Fruit fly (Drosophila melanogaster): ENCODE results near the gene Cpr30F.

DNA sequence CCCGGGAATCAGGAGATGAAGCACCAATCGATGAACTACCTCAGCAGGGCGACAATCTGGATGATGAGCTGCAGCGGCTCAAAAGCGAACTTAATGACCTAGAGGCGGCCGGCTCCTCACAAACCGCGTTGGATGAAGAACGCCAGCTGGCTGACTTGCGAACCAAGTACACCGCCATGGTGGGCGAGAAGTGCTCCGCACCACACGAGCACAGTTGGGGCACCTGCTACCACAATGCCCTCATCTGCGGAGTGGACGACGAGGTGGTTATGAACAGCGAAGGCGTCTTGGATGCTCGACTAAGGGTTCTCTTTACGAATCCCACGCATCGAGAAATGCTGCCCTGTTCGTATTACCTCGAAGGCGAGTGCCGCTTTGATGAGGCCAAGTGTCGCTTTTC lies 21.7 kb upstream of the Cpr30F start:
- TF ChIP-seq dl (GFP tag; optimal IDR thresholded peaks at IDR 0.05; ENCODE audit: insufficient read depth in 1 of 2, partially characterized antibody in 2 of 2) (no peak), usp (GFP tag; optimal IDR thresholded peaks at IDR 0.05) (no peak), N (GFP tag; optimal IDR thresholded peaks at IDR 0.05) (no peak), OdsH (GFP tag; optimal IDR thresholded peaks at IDR 0.05) (no peak), Sp1 (GFP tag; optimal IDR thresholded peaks at IDR 0.05) (no peak)
